In the genomic region with DNA sequence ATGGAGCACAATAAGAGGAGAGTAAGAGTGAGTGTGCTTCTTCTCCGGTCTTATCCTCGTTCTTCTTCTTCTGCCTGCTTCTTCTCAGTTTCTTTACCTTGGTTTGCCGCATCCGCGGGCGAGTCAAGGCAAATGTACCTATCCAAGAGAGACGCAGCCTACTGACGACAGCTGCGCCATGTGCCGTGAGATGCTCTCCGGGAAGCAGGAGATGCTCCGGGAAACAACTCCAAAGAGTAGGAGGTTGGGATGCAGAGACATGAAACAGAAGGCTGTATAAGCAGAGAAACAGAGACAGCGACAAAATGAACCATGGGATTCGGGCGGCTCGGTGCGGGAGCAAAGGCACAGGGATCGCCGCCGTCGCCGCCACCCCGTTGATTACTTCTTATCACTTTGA, we compare ENCODE assay signal across 4 worm cellular contexts.
TF ChIP-seq lines count a peak whose summit lies in the region.

No protein-coding gene starts in this region.

TF ChIP-seq in whole organism, L1 larva, 84 proteins besides CTCF, POLR2A, EP300 and RAD21 (continued from another document and continues in another):
- TF ChIP-seq nhr-237 (tag; optimal IDR thresholded peaks at IDR 0.05; lab: Kevin White, UChicago) = no peak
- peak; percentile 78 for TF ChIP-seq lin-14 (GFP tag; optimal IDR thresholded peaks at IDR 0.05; lab: Kevin White, UChicago)
- TF ChIP-seq fos-1 (tag; optimal IDR thresholded peaks at IDR 0.05; lab: Kevin White, UChicago) = no peak
- TF ChIP-seq unc-98 (GFP tag; IDR thresholded peaks at IDR 0.05; lab: Robert Waterston, UW) = no peak
- no peak for TF ChIP-seq ceh-90 (tag; optimal IDR thresholded peaks at IDR 0.05; lab: Kevin White, UChicago)
- no peak for TF ChIP-seq skn-1 (tag; optimal IDR thresholded peaks at IDR 0.05; lab: Kevin White, UChicago)
- TF ChIP-seq lin-35 (GFP tag; optimal IDR thresholded peaks at IDR 0.05; lab: Kevin White, UChicago) = no peak
- TF ChIP-seq pag-3 (tag; optimal IDR thresholded peaks at IDR 0.05; lab: Kevin White, UChicago; ENCODE audit: borderline replicate concordance, insufficient read depth) = peak; percentile 55
- no peak for TF ChIP-seq elt-3 (tag; optimal IDR thresholded peaks at IDR 0.05; lab: Kevin White, UChicago)
- TF ChIP-seq C04F5.9 (tag; optimal IDR thresholded peaks at IDR 0.05; lab: Kevin White, UChicago) = no peak
- no peak for TF ChIP-seq nhr-12 (tag; optimal IDR thresholded peaks at IDR 0.05; lab: Kevin White, UChicago)
- no peak for TF ChIP-seq alr-1 (tag; optimal IDR thresholded peaks at IDR 0.05; lab: Kevin White, UChicago; ENCODE audit: borderline replicate concordance)
- TF ChIP-seq pax-3 (tag; optimal IDR thresholded peaks at IDR 0.05; lab: Kevin White, UChicago) = no peak
- TF ChIP-seq mab-9 (GFP tag; IDR thresholded peaks at IDR 0.05; lab: Robert Waterston, UW) = no peak
- no peak for TF ChIP-seq mdl-1 (tag; optimal IDR thresholded peaks at IDR 0.05; lab: Kevin White, UChicago)
- TF ChIP-seq lin-39 (tag; optimal IDR thresholded peaks at IDR 0.05; lab: Kevin White, UChicago) = no peak
- TF ChIP-seq lsy-2 (tag; optimal IDR thresholded peaks at IDR 0.05; lab: Kevin White, UChicago) = peak in 1 of 2 experiments; percentile 34
- TF ChIP-seq tbx-2 (tag; optimal IDR thresholded peaks at IDR 0.05; lab: Kevin White, UChicago) = peak; percentile 13
- TF ChIP-seq hpl-2 (GFP tag; optimal IDR thresholded peaks at IDR 0.05; lab: Kevin White, UChicago) = no peak
- TF ChIP-seq zip-4 (GFP tag; optimal IDR thresholded peaks at IDR 0.05; lab: Kevin White, UChicago) = no peak
- no peak for TF ChIP-seq nhr-28 (tag; optimal IDR thresholded peaks at IDR 0.05; lab: Kevin White, UChicago)
- peak; percentile 40 for TF ChIP-seq unc-130 (tag; optimal IDR thresholded peaks at IDR 0.05; lab: Kevin White, UChicago)
- peak; percentile 73 for TF ChIP-seq nhr-71 (tag; optimal IDR thresholded peaks at IDR 0.05; lab: Kevin White, UChicago)
- no peak for TF ChIP-seq nhr-85 (tag; lab: Kevin White, UChicago)
- TF ChIP-seq ceh-88 (GFP tag; IDR thresholded peaks at IDR 0.05; lab: Robert Waterston, UW) = no peak
- no peak for TF ChIP-seq ztf-11 (tag; optimal IDR thresholded peaks at IDR 0.05; lab: Kevin White, UChicago)
- TF ChIP-seq nhr-19 (GFP tag; conservative IDR thresholded peaks at IDR 0.05; lab: Robert Waterston, UW) = peak; percentile 41
- no peak for TF ChIP-seq lin-13 (GFP tag; optimal IDR thresholded peaks at IDR 0.05; lab: Kevin White, UChicago)
- no peak for TF ChIP-seq hlh-4 (tag; optimal IDR thresholded peaks at IDR 0.05; lab: Kevin White, UChicago)
- no peak for TF ChIP-seq Y116A8C.19 (tag; optimal IDR thresholded peaks at IDR 0.05; lab: Kevin White, UChicago; ENCODE audit: borderline replicate concordance)
- TF ChIP-seq lir-3 (tag; optimal IDR thresholded peaks at IDR 0.05; lab: Kevin White, UChicago; ENCODE audit: poor library complexity) = no peak
- no peak for TF ChIP-seq isw-1 (GFP tag; IDR thresholded peaks at IDR 0.05; lab: Robert Waterston, UW)
- TF ChIP-seq ztf-4 (tag; optimal IDR thresholded peaks at IDR 0.05; lab: Kevin White, UChicago) = no peak

TF ChIP-seq in whole organism, L2 larva, 48 proteins besides CTCF, POLR2A, EP300 and RAD21 (continued from another document):
- TF ChIP-seq gmeb-1 (tag; optimal IDR thresholded peaks at IDR 0.05; lab: Kevin White, UChicago) (no peak), elt-3 (tag; optimal IDR thresholded peaks at IDR 0.05; lab: Kevin White, UChicago) (no peak), unc-39 (tag; optimal IDR thresholded peaks at IDR 0.05; lab: Kevin White, UChicago) (no peak)

TF ChIP-seq in whole organism, L4 larva, 104 proteins besides CTCF, POLR2A, EP300 and RAD21 (continued from another document):
- TF ChIP-seq hmg-1.1 (GFP tag; IDR thresholded peaks at IDR 0.05; lab: Robert Waterston, UW) (0 out of 2 replicates have a peak, but pooled peaks have one; percentile 32), hif-1 (tag; optimal IDR thresholded peaks at IDR 0.05; lab: Kevin White, UChicago) (peak in 1 of 2 experiments; percentile 34), set-16 (GFP tag; IDR thresholded peaks at IDR 0.05; lab: Robert Waterston, UW) (no peak; the same call in none of the 2 replicates), hlh-11 (tag; optimal IDR thresholded peaks at IDR 0.05; lab: Kevin White, UChicago) (peak; percentile 51), Y5F2A.4 (GFP tag; optimal IDR thresholded peaks at IDR 0.05; lab: Kevin White, UChicago) (no peak)

TF ChIP-seq in whole organism, late embryonic, 69 proteins besides CTCF, POLR2A, EP300 and RAD21 (continued from another document):
- TF ChIP-seq dve-1 (tag; optimal IDR thresholded peaks at IDR 0.05; lab: Kevin White, UChicago) = no peak
- TF ChIP-seq pax-1 (tag; optimal IDR thresholded peaks at IDR 0.05; lab: Kevin White, UChicago) = no peak
- no peak for TF ChIP-seq hlh-6 (tag; optimal IDR thresholded peaks at IDR 0.05; lab: Kevin White, UChicago)
- no peak for TF ChIP-seq che-1 (tag; optimal IDR thresholded peaks at IDR 0.05; lab: Kevin White, UChicago)
- no peak for TF ChIP-seq mec-3 (tag; optimal IDR thresholded peaks at IDR 0.05; lab: Kevin White, UChicago; ENCODE audit: borderline replicate concordance)
- no peak for TF ChIP-seq T23F11.4 (GFP tag; optimal IDR thresholded peaks at IDR 0.05; lab: Kevin White, UChicago)
- TF ChIP-seq unc-55 (GFP tag; optimal IDR thresholded peaks at IDR 0.05; lab: Kevin White, UChicago) = peak; percentile 34
- no peak for TF ChIP-seq C38D4.7 (GFP tag; optimal IDR thresholded peaks at IDR 0.05; lab: Kevin White, UChicago)
- TF ChIP-seq ceh-24 (tag; optimal IDR thresholded peaks at IDR 0.05; lab: Kevin White, UChicago) = no peak
- no peak for TF ChIP-seq eyg-1 (tag; optimal IDR thresholded peaks at IDR 0.05; lab: Kevin White, UChicago)
- TF ChIP-seq ceh-14 (tag; optimal IDR thresholded peaks at IDR 0.05; lab: Kevin White, UChicago) = no peak
- no peak for TF ChIP-seq hlh-15 (tag; optimal IDR thresholded peaks at IDR 0.05; lab: Kevin White, UChicago)
- no peak for TF ChIP-seq pros-1 (tag; optimal IDR thresholded peaks at IDR 0.05; lab: Kevin White, UChicago)
- peak; percentile 15 for TF ChIP-seq sdc-2 (tag; optimal IDR thresholded peaks at IDR 0.05; lab: Kevin White, UChicago)
- no peak for TF ChIP-seq pha-2 (tag; optimal IDR thresholded peaks at IDR 0.05; lab: Kevin White, UChicago)
- no peak for TF ChIP-seq K09A11.1 (tag; optimal IDR thresholded peaks at IDR 0.05; lab: Kevin White, UChicago; ENCODE audit: insufficient read depth)
- TF ChIP-seq F13H6.1 (tag; optimal IDR thresholded peaks at IDR 0.05; lab: Kevin White, UChicago) = no peak
- no peak for TF ChIP-seq pat-9 (tag; optimal IDR thresholded peaks at IDR 0.05; lab: Kevin White, UChicago)
- TF ChIP-seq ceh-31 (tag; optimal IDR thresholded peaks at IDR 0.05; lab: Kevin White, UChicago) = peak; percentile 8
- no peak for TF ChIP-seq gmeb-2 (tag; optimal IDR thresholded peaks at IDR 0.05; lab: Kevin White, UChicago)
- no peak for TF ChIP-seq Y22D7AL.16 (tag; optimal IDR thresholded peaks at IDR 0.05; lab: Kevin White, UChicago)
- TF ChIP-seq dmd-4 (tag; optimal IDR thresholded peaks at IDR 0.05; lab: Kevin White, UChicago; ENCODE audit: borderline replicate concordance) = no peak
- no peak for TF ChIP-seq ets-4 (tag; optimal IDR thresholded peaks at IDR 0.05; lab: Kevin White, UChicago)
- TF ChIP-seq pag-3 (tag; optimal IDR thresholded peaks at IDR 0.05; lab: Kevin White, UChicago; ENCODE audit: borderline replicate concordance) = no peak
- no peak for TF ChIP-seq nhr-232 (tag; optimal IDR thresholded peaks at IDR 0.05; lab: Kevin White, UChicago)
- TF ChIP-seq fax-1 (tag; optimal IDR thresholded peaks at IDR 0.05; lab: Kevin White, UChicago) = no peak
- TF ChIP-seq ceh-45 (GFP tag; IDR thresholded peaks at IDR 0.05; lab: Robert Waterston, UW) = no peak
- no peak for TF ChIP-seq unc-86 (tag; optimal IDR thresholded peaks at IDR 0.05; lab: Kevin White, UChicago)
- TF ChIP-seq odd-2 (tag; optimal IDR thresholded peaks at IDR 0.05; lab: Kevin White, UChicago) = no peak
- no peak for TF ChIP-seq sox-2 (GFP tag; IDR thresholded peaks at IDR 0.05; lab: Robert Waterston, UW)
- peak; percentile 54 for TF ChIP-seq ceh-34 (tag; optimal IDR thresholded peaks at IDR 0.05; lab: Kevin White, UChicago)
- TF ChIP-seq ceh-30 (tag; optimal IDR thresholded peaks at IDR 0.05; lab: Kevin White, UChicago) = no peak
- TF ChIP-seq C08G9.2 (tag; optimal IDR thresholded peaks at IDR 0.05; lab: Kevin White, UChicago) = no peak
- no peak for TF ChIP-seq madf-2 (tag; optimal IDR thresholded peaks at IDR 0.05; lab: Kevin White, UChicago)
- no peak for TF ChIP-seq ceh-48 (tag; optimal IDR thresholded peaks at IDR 0.05; lab: Kevin White, UChicago)
- no peak for TF ChIP-seq elt-4 (tag; optimal IDR thresholded peaks at IDR 0.05; lab: Kevin White, UChicago)
- peak; percentile 21 for TF ChIP-seq syd-9 (tag; optimal IDR thresholded peaks at IDR 0.05; lab: Kevin White, UChicago)
- no peak for TF ChIP-seq ceh-6 (GFP tag; optimal IDR thresholded peaks at IDR 0.05; lab: Kevin White, UChicago)
- TF ChIP-seq ceh-22 (tag; optimal IDR thresholded peaks at IDR 0.05; lab: Kevin White, UChicago) = no peak
- TF ChIP-seq hlh-8 (tag; optimal IDR thresholded peaks at IDR 0.05; lab: Kevin White, UChicago) = peak; percentile 64
- TF ChIP-seq tbx-2 (tag; optimal IDR thresholded peaks at IDR 0.05; lab: Kevin White, UChicago) = peak; percentile 46
- TF ChIP-seq ceh-2 (tag; optimal IDR thresholded peaks at IDR 0.05; lab: Kevin White, UChicago) = peak; percentile 2
- no peak for TF ChIP-seq tbx-7 (tag; optimal IDR thresholded peaks at IDR 0.05; lab: Kevin White, UChicago)
- TF ChIP-seq nfya-1 (tag; optimal IDR thresholded peaks at IDR 0.05; lab: Kevin White, UChicago) = peak; percentile 36
- TF ChIP-seq pqm-1 (tag; optimal IDR thresholded peaks at IDR 0.05; lab: Kevin White, UChicago) = no peak
- TF ChIP-seq ahr-1 (tag; optimal IDR thresholded peaks at IDR 0.05; lab: Kevin White, UChicago) = no peak
- peak; percentile 63 for TF ChIP-seq rnt-1 (tag; optimal IDR thresholded peaks at IDR 0.05; lab: Kevin White, UChicago)
- TF ChIP-seq ama-1 (optimal IDR thresholded peaks at IDR 0.05; lab: Kevin White, UChicago) = no peak
- no peak for TF ChIP-seq npax-4 (tag; optimal IDR thresholded peaks at IDR 0.05; lab: Kevin White, UChicago)
- TF ChIP-seq ceh-9 (tag; optimal IDR thresholded peaks at IDR 0.05; lab: Kevin White, UChicago) = no peak
- TF ChIP-seq ceh-18 (tag; optimal IDR thresholded peaks at IDR 0.05; lab: Kevin White, UChicago) = peak; percentile 88
- TF ChIP-seq unc-3 (GFP tag; conservative IDR thresholded peaks at IDR 0.05; lab: Robert Waterston, UW) = no peak
- no peak for TF ChIP-seq unc-3 (tag; optimal IDR thresholded peaks at IDR 0.05; lab: Kevin White, UChicago)
- TF ChIP-seq pha-4 (tag; optimal IDR thresholded peaks at IDR 0.05; lab: Kevin White, UChicago) = no peak
- TF ChIP-seq ztf-16 (tag; optimal IDR thresholded peaks at IDR 0.05; lab: Kevin White, UChicago) = no peak
- no peak for TF ChIP-seq fkh-10 (GFP tag; optimal IDR thresholded peaks at IDR 0.05; lab: Kevin White, UChicago)
